Worm (Caenorhabditis elegans) whole organism, midembryonic: ENCODE measurements around the gene R09H10.6.

Source experiments
- T22C8.4 ChIP-seq: fragments of 200-800 bp; sonication (Bioruptor generic); IDR thresholded peaks from 2 replicates; pipeline ENCODE4 v1.3.6; 2022; ENCODE audit warnings: missing genetic modification characterization, missing compliant biosample characterization
- flt-1 ChIP-seq: fragments of 200-800 bp; sonication (Bioruptor generic); IDR thresholded peaks from 2 replicates; pipeline ENCODE4 v1.3.6; 2022; ENCODE audit warnings: missing genetic modification characterization, missing compliant biosample characterization
- ref-1 ChIP-seq: fragments of 200-800 bp; sonication (Bioruptor generic); conservative IDR thresholded peaks from 2 replicates; pipeline ENCODE4 v1.3.6; 2022; ENCODE audit warnings: missing genetic modification reagents, missing genetic modification characterization, missing compliant biosample characterization
- tab-1 ChIP-seq: fragments of 200-800 bp; sonication (Bioruptor generic); IDR thresholded peaks from 2 replicates; pipeline ENCODE4 v1.3.6; 2022; ENCODE audit warnings: missing genetic modification characterization, missing compliant biosample characterization

DNA sequence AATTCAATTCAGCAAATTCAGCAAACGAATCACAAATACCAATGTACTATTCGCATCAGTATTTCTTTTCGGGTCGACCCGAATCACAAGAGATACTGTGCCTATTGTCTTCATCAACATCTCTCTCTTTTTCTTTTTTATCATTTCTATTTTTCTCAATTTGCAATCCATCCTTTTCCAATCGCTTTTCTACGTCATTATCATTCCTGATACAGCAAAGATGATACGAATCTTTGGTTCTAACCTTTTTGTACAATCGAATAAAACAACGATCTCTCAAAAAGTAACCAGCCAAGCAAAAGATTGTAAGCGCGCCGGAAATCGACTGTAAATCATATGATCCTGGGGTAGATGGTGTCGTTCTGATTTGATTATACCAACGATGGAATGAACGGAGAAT, 1.5 kb downstream of the R09H10.6 start:
- no peak for TF ChIP-seq ref-1
- no peak for TF ChIP-seq flt-1 (GFP tag; lab: Robert Waterston, UW)
- no peak for TF ChIP-seq T22C8.4 (GFP tag; lab: Robert Waterston, UW)
- TF ChIP-seq tab-1 (GFP tag; lab: Robert Waterston, UW): no peak
